Worm (Caenorhabditis elegans) whole organism, mixed stage, embryonic: ENCODE data around the gene F55C9.6.

ENCODE experiments used
- elt-3 ChIP-seq: fragments of 150-350 bp; optimal IDR thresholded peaks from 2 replicates; lab custom pipeline; 2014; ENCODE audit warnings: missing biosample characterization, missing genetic modification characterization
- flh-1 ChIP-seq: fragments of 200-800 bp; sonication (Bioruptor generic); optimal IDR thresholded peaks from 2 replicates; lab custom pipeline; 2018; ENCODE audit warnings: mild to moderate bottlenecking, missing genetic modification characterization, moderate library complexity, missing compliant biosample characterization
- lin-13 ChIP-seq: fragments of 150-350 bp; optimal IDR thresholded peaks from 2 replicates; lab custom pipeline; 2014; ENCODE audit warnings: missing biosample characterization, missing genetic modification characterization
- nhr-28 ChIP-seq: fragments of 150-350 bp; optimal IDR thresholded peaks from 2 replicates; lab custom pipeline; 2014; ENCODE audit warnings: missing biosample characterization, missing genetic modification characterization
- unc-39 ChIP-seq: fragments of 150-350 bp; optimal IDR thresholded peaks from 2 replicates; lab custom pipeline; 2014; ENCODE audit warnings: missing biosample characterization, missing genetic modification characterization

- no peak for TF ChIP-seq flh-1 (GFP tag; lab: Kevin White, UChicago)
- no peak for TF ChIP-seq nhr-28 (tag; lab: Kevin White, UChicago)
- TF ChIP-seq unc-39 (tag; lab: Kevin White, UChicago) = no peak
- TF ChIP-seq lin-13 (tag; lab: Kevin White, UChicago) = no peak
- no peak for TF ChIP-seq elt-3 (tag; lab: Kevin White, UChicago)
Measured at ce11 chrV:19301934-19302333, 5.3 kb upstream of the F55C9.6 start, which contains the start of gene fbxb-62.
